Fruit fly (Drosophila melanogaster) whole organism, embryonic: Measurements from ENCODE around the gene LUBEL.

Experiments used
- ATbp ChIP-seq: fragments of 200-800 bp; sonication (Bioruptor generic); optimal IDR thresholded peaks from 2 replicates; lab custom pipeline; 2017; ENCODE audit warnings: missing biosample characterization, mild to moderate bottlenecking, missing genetic modification characterization, missing genetic modification reagents
- Blimp-1 ChIP-seq: fragments of 200-800 bp; sonication (Bioruptor generic); optimal IDR thresholded peaks from 3 replicates; lab custom pipeline; 2018; ENCODE audit warnings: missing biosample characterization, missing genetic modification characterization, mild to moderate bottlenecking, moderate library complexity, missing genetic modification reagents
- CG1024 ChIP-seq: fragments of 200-800 bp; sonication (Bioruptor generic); IDR thresholded peaks from 2 replicates; pipeline ENCODE4 v1.3.6; 2022; ENCODE audit warnings: missing biosample characterization, missing genetic modification characterization
- CG10431 ChIP-seq: fragments of 200-800 bp; sonication (Bioruptor generic); optimal IDR thresholded peaks from 3 replicates; lab custom pipeline; 2018; ENCODE audit warnings: missing biosample characterization, mild to moderate bottlenecking, missing genetic modification characterization
- CG10565 ChIP-seq: fragments of 200-800 bp; sonication (Bioruptor generic); optimal IDR thresholded peaks from 3 replicates; lab custom pipeline; 2016; ENCODE audit warnings: missing biosample characterization, mild to moderate bottlenecking, missing genetic modification characterization
- CG10979 ChIP-seq: fragments of 200-800 bp; sonication (Bioruptor generic); optimal IDR thresholded peaks from 2 replicates; lab custom pipeline; 2018; ENCODE audit warnings: missing biosample characterization, mild to moderate bottlenecking, missing genetic modification characterization, moderate library complexity
- CG11696 ChIP-seq: fragments of 200-800 bp; sonication (Bioruptor generic); IDR thresholded peaks from 2 replicates; pipeline ENCODE4 v1.3.6; 2022; ENCODE audit warnings: missing biosample characterization, missing genetic modification characterization
- CG1233 ChIP-seq: fragments of 200-800 bp; sonication (Bioruptor generic); optimal IDR thresholded peaks from 4 replicates; lab custom pipeline; 2018; ENCODE audit warnings: missing biosample characterization, mild to moderate bottlenecking, missing genetic modification characterization
- CG1529 ChIP-seq: fragments of 200-800 bp; sonication (Bioruptor generic); optimal IDR thresholded peaks from 3 replicates; lab custom pipeline; 2018; ENCODE audit warnings: missing biosample characterization, missing genetic modification characterization
- CG15601 ChIP-seq: fragments of 200-800 bp; sonication (Bioruptor generic); optimal IDR thresholded peaks from 3 replicates; lab custom pipeline; 2019; ENCODE audit warnings: missing biosample characterization, mild to moderate bottlenecking, missing genetic modification characterization, moderate library complexity
- CG1602 ChIP-seq: fragments of 200-800 bp; sonication (Bioruptor generic); optimal IDR thresholded peaks from 3 replicates; lab custom pipeline; 2016; ENCODE audit warnings: missing biosample characterization, missing genetic modification characterization
- CG1603 ChIP-seq: fragments of 200-800 bp; sonication (Bioruptor generic); optimal IDR thresholded peaks from 2 replicates; lab custom pipeline; 2019; ENCODE audit warnings: missing biosample characterization, mild to moderate bottlenecking, missing genetic modification characterization, moderate library complexity
- CG18476 ChIP-seq: fragments of 200-800 bp; sonication (Bioruptor generic); optimal IDR thresholded peaks from 2 replicates; lab custom pipeline; 2016; ENCODE audit warnings: missing biosample characterization, mild to moderate bottlenecking, missing genetic modification characterization
- CG2116 ChIP-seq: fragments of 200-800 bp; sonication (Bioruptor generic); optimal IDR thresholded peaks from 3 replicates; lab custom pipeline; 2018; ENCODE audit warnings: missing biosample characterization, mild to moderate bottlenecking, missing genetic modification characterization
- CG2712 ChIP-seq: fragments of 200-800 bp; optimal IDR thresholded peaks from 3 replicates; lab custom pipeline; 2019; ENCODE audit warnings: missing biosample characterization, mild to moderate bottlenecking, missing genetic modification characterization, moderate library complexity
- CG3407 ChIP-seq: fragments of 200-800 bp; sonication (Bioruptor generic); optimal IDR thresholded peaks from 2 replicates; lab custom pipeline; 2018; ENCODE audit warnings: missing biosample characterization, mild to moderate bottlenecking, missing genetic modification characterization
- CG3847 ChIP-seq: fragments of 200-800 bp; sonication (Bioruptor generic); IDR thresholded peaks from 2 replicates; pipeline ENCODE4 v1.3.6; 2022; ENCODE audit warnings: missing biosample characterization, missing genetic modification characterization
- CG43689 ChIP-seq: fragments of 200-800 bp; sonication (Bioruptor generic); IDR thresholded peaks from 2 replicates; pipeline ENCODE4 v1.3.6; 2022; ENCODE audit warnings: missing biosample characterization, missing genetic modification characterization
- CG4707 ChIP-seq: fragments of 200-800 bp; sonication (Bioruptor generic); optimal IDR thresholded peaks from 2 replicates; lab custom pipeline; 2018; ENCODE audit warnings: missing biosample characterization, mild to moderate bottlenecking, missing genetic modification characterization, moderate library complexity
- CG6813 ChIP-seq: fragments of 200-800 bp; sonication (Bioruptor generic); optimal IDR thresholded peaks from 2 replicates; lab custom pipeline; 2017; ENCODE audit warnings: missing biosample characterization, missing genetic modification characterization, mild to moderate bottlenecking, moderate library complexity, missing genetic modification reagents
- CG7987 ChIP-seq: fragments of 200-800 bp; sonication (Bioruptor generic); optimal IDR thresholded peaks from 2 replicates; lab custom pipeline; 2018; ENCODE audit warnings: missing biosample characterization, mild to moderate bottlenecking, missing genetic modification characterization, moderate library complexity
- CG8290 ChIP-seq, 3 experiments: fragments of 200-800 bp; sonication (Bioruptor generic); optimal IDR thresholded peaks; 2 replicates each; lab custom pipeline; 2016 to 2019; ENCODE audit warnings: missing biosample characterization in 3 of 3, missing genetic modification characterization in 3 of 3, mild to moderate bottlenecking in 2 of 3, moderate library complexity in 1 of 3
- Doc2 ChIP-seq: fragments of 200-800 bp; sonication (Bioruptor generic); IDR thresholded peaks from 2 replicates; pipeline ENCODE4 v1.3.6; 2022; ENCODE audit warnings: missing biosample characterization, missing genetic modification characterization
- Dp ChIP-seq: fragments of 200-800 bp; sonication (Bioruptor generic); optimal IDR thresholded peaks from 2 replicates; lab custom pipeline; 2018; ENCODE audit warnings: missing biosample characterization, mild to moderate bottlenecking, missing genetic modification characterization, moderate library complexity
- Hmx ChIP-seq: fragments of 200-800 bp; sonication (Bioruptor generic); optimal IDR thresholded peaks from 2 replicates; lab custom pipeline; 2016; ENCODE audit warnings: missing biosample characterization, missing genetic modification characterization
- Jarid2 ChIP-seq: fragments of 200-800 bp; sonication (Bioruptor generic); optimal IDR thresholded peaks from 3 replicates; lab custom pipeline; 2017; ENCODE audit warnings: mild to moderate bottlenecking, missing biosample characterization, missing genetic modification reagents, missing genetic modification characterization
- Max ChIP-seq: fragments of 200-800 bp; sonication (Bioruptor generic); optimal IDR thresholded peaks from 2 replicates; lab custom pipeline; 2016; ENCODE audit warnings: missing biosample characterization, mild to moderate bottlenecking, missing genetic modification characterization
- Med ChIP-seq: fragments of 200-800 bp; sonication (Bioruptor generic); peaks from one replicate; lab custom pipeline; 2016; ENCODE audit warnings: missing biosample characterization, missing genetic modification characterization, mild to moderate bottlenecking, inconsistent platforms, moderate library complexity
- PHDP ChIP-seq: fragments of 200-800 bp; sonication (Bioruptor generic); optimal IDR thresholded peaks from 3 replicates; lab custom pipeline; 2018; ENCODE audit warnings: missing biosample characterization, mild to moderate bottlenecking, missing genetic modification characterization, moderate library complexity
- Xrp1 ChIP-seq: fragments of 200-800 bp; sonication (Bioruptor generic); IDR thresholded peaks from 2 replicates; pipeline ENCODE4 v1.3.6; 2022; ENCODE audit warnings: missing biosample characterization, missing genetic modification characterization
- aop ChIP-seq: fragments of 200-800 bp; sonication (Bioruptor generic); IDR thresholded peaks from 2 replicates; pipeline ENCODE4 v1.3.6; 2022; ENCODE audit warnings: missing biosample characterization, missing genetic modification characterization
- bsh ChIP-seq, 2 experiments: fragments of 200-800 bp; sonication (Bioruptor generic); optimal IDR thresholded peaks; 2 replicates each; lab custom pipeline; 2017 to 2018; ENCODE audit warnings: mild to moderate bottlenecking in 2 of 2, missing biosample characterization in 2 of 2, missing genetic modification characterization in 2 of 2, moderate library complexity in 1 of 2
- chif ChIP-seq, 2 experiments: fragments of 200-800 bp; sonication (Bioruptor generic); optimal IDR thresholded peaks; 3 replicates each; lab custom pipeline; 2016; ENCODE audit warnings: missing biosample characterization in 2 of 2, missing genetic modification characterization in 2 of 2
- cwo ChIP-seq: fragments of 200-800 bp; sonication (Bioruptor generic); optimal IDR thresholded peaks from 3 replicates; lab custom pipeline; 2017; ENCODE audit warnings: missing biosample characterization, missing genetic modification characterization, mild to moderate bottlenecking, moderate library complexity, missing genetic modification reagents
- dimm ChIP-seq: fragments of 200-800 bp; sonication (Bioruptor generic); IDR thresholded peaks from 2 replicates; pipeline ENCODE4 v1.3.6; 2022; ENCODE audit warnings: missing biosample characterization, missing genetic modification characterization
- dmrt11E ChIP-seq: fragments of 200-800 bp; sonication (Bioruptor generic); optimal IDR thresholded peaks from 3 replicates; lab custom pipeline; 2018; ENCODE audit warnings: missing biosample characterization, mild to moderate bottlenecking, missing genetic modification characterization, moderate library complexity
- fd102C ChIP-seq: fragments of 200-800 bp; sonication (Bioruptor generic); optimal IDR thresholded peaks from 2 replicates; lab custom pipeline; 2018; ENCODE audit warnings: missing biosample characterization, mild to moderate bottlenecking, missing genetic modification characterization, moderate library complexity
- grn ChIP-seq: fragments of 200-800 bp; sonication (Bioruptor generic); optimal IDR thresholded peaks from 3 replicates; lab custom pipeline; 2017; ENCODE audit warnings: missing biosample characterization, missing genetic modification characterization
- nom ChIP-seq: fragments of 200-800 bp; sonication (Bioruptor generic); optimal IDR thresholded peaks from 2 replicates; lab custom pipeline; 2017; ENCODE audit warnings: missing biosample characterization, missing genetic modification characterization, mild to moderate bottlenecking, moderate library complexity, missing genetic modification reagents
- onecut ChIP-seq: fragments of 200-800 bp; sonication (Bioruptor generic); IDR thresholded peaks from 2 replicates; pipeline ENCODE4 v1.3.6; 2022; ENCODE audit warnings: missing biosample characterization, missing genetic modification characterization
- ranshi ChIP-seq: fragments of 200-800 bp; sonication (Bioruptor generic); IDR thresholded peaks from 2 replicates; pipeline ENCODE4 v1.3.6; 2022; ENCODE audit warnings: missing biosample characterization, missing genetic modification characterization
- row ChIP-seq: fragments of 200-800 bp; sonication (Bioruptor generic); IDR thresholded peaks from 3 replicates; pipeline ENCODE4 v1.3.6; 2022; ENCODE audit warnings: missing biosample characterization, missing genetic modification characterization
- sens ChIP-seq: fragments of 200-800 bp; sonication (Bioruptor generic); peaks from one replicate; lab custom pipeline; 2016; ENCODE audit warnings: missing biosample characterization, missing genetic modification characterization
- tll ChIP-seq, 2 experiments: fragments of 200-800 bp in 1 of 2; fragments of >200 bp in 1 of 2; sonication (Bioruptor generic) in 1 of 2; optimal IDR thresholded peaks; 2 replicates each; lab custom pipeline; 2017 to 2019; ENCODE audit warnings: missing biosample characterization in 2 of 2, missing genetic modification characterization in 2 of 2, mild to moderate bottlenecking in 1 of 2, moderate library complexity in 1 of 2
- tx ChIP-seq: fragments of 200-800 bp; sonication (Bioruptor generic); optimal IDR thresholded peaks from 2 replicates; lab custom pipeline; 2016; ENCODE audit warnings: missing biosample characterization, missing genetic modification characterization
- usp ChIP-seq: fragments of >200 bp; optimal IDR thresholded peaks from 2 replicates; lab custom pipeline; 2017; ENCODE audit warnings: missing biosample characterization, missing genetic modification characterization

Gene LUBEL

DNA sequence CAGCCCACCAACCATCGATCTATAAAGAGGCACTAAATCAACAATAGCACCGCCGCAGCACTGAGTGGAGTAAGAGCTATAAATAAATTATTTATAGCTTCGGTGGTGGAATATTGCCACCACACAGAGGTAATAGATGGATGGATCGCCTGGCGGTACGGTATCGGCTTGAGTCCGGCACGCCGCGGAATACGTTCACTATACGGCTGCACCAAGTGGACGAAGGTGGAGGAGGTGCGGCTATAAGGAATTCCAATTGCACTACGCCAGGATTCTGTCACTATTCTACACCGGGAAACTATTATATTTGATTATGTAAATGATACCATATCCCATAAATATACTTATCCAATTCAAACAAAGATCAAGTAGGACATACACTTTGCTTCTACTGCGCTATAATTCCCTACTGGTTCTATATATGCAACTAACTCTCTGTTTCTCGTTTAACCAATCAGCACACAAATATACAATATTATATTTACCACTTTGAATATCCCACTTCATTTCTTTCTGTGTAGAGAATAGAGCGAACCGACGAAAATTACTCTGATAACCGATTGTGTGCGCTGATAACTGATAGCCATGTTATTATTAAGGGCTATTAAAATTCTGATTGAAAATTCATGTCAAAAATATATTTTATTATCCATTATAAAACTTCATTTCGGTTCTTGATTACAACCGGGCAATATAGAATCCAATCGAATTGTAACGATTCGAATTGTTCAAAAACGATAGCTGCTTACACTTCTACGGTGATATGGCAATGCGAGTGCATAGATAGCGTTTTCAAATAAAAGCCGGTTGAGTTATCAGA lies 46.9 kb upstream of the LUBEL start (continued):
- peak; percentile 23 for TF ChIP-seq CG18476 (GFP tag; lab: Kevin White, UChicago)
- no peak for TF ChIP-seq dimm (GFP tag; lab: Robert Waterston, UW)
- no peak for TF ChIP-seq Doc2 (GFP tag; lab: Robert Waterston, UW)
- peak; percentile 10 for TF ChIP-seq tx (GFP tag; lab: Kevin White, UChicago)
- TF ChIP-seq onecut (GFP tag; lab: Robert Waterston, UW), result no peak
- TF ChIP-seq CG1024 (GFP tag; lab: Robert Waterston, UW), result no peak
- peak; percentile 68 for TF ChIP-seq row (GFP tag; lab: Robert Waterston, UW)
- TF ChIP-seq CG6813, result no peak
- no peak for TF ChIP-seq aop
- TF ChIP-seq PHDP (tag; lab: Kevin White, UChicago), result peak; percentile 22
- TF ChIP-seq grn (GFP tag; lab: Kevin White, UChicago), result peak; percentile 26
- TF ChIP-seq CG1233 (GFP tag; lab: Kevin White, UChicago), result peak; percentile 12
- TF ChIP-seq ranshi (GFP tag; lab: Robert Waterston, UW), result no peak
- peak; percentile 9 for TF ChIP-seq CG10431 (GFP tag; lab: Kevin White, UChicago)
- TF ChIP-seq Max (GFP tag; lab: Kevin White, UChicago), result no peak
- no peak for TF ChIP-seq Hmx (GFP tag; lab: Kevin White, UChicago)
- no peak for TF ChIP-seq usp (GFP tag; lab: Kevin White, UChicago)
- TF ChIP-seq CG3847 (GFP tag; lab: Robert Waterston, UW), result 0 out of 2 replicates have a peak, but pooled peaks have one; percentile 15

DNA sequence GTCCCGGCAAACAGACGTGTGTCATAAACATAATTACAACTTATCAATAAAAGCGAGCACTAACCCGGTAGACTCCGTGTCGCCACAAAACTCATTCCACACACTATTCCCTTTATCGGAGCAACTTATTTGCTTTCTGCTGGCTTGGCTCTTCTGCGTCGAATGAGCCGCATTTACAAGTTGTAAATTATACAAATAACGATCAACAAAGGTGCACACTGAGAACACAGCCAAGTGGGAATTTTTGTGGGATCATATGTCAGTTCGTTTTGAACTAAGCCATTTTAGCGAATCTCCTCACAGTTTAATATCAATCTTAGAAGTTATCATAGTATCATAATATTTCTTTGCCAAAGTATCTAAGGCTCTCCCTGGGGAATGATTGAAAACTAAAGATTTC lies 45.8 kb upstream of the LUBEL start:
- TF ChIP-seq CG1529 (GFP tag; lab: Kevin White, UChicago), result peak; percentile 24
- TF ChIP-seq CG7987 (GFP tag; lab: Kevin White, UChicago), result peak; percentile 16
- peak; percentile 15 for TF ChIP-seq CG10431 (GFP tag; lab: Kevin White, UChicago)
- TF ChIP-seq dmrt11E, result peak; percentile 47
- no peak for TF ChIP-seq CG1602 (GFP tag; lab: Kevin White, UChicago)
- TF ChIP-seq ATbp (GFP tag; lab: Kevin White, UChicago), result peak; percentile 13
- TF ChIP-seq CG1603, result peak; percentile 41
- TF ChIP-seq CG8290 (GFP tag; optimal IDR thresholded peaks at IDR 0.05; lab: Kevin White, UChicago), result no peak
- peak in 1 of 2 experiments; percentile 10 for TF ChIP-seq CG8290 (tag; optimal IDR thresholded peaks at IDR 0.05; lab: Kevin White, UChicago)
- TF ChIP-seq CG10565 (GFP tag; lab: Kevin White, UChicago), result no peak
- TF ChIP-seq CG11696, result no peak
- TF ChIP-seq CG10979 (tag; lab: Kevin White, UChicago), result peak; percentile 22
- no peak for TF ChIP-seq Jarid2 (GFP tag; lab: Kevin White, UChicago)
- peak; percentile 31 for TF ChIP-seq CG3407 (GFP tag; lab: Kevin White, UChicago)
- TF ChIP-seq Blimp-1 (GFP tag; lab: Kevin White, UChicago), result peak; percentile 12
- peak; percentile 26 for TF ChIP-seq CG15601 (tag; lab: Kevin White, UChicago)
- TF ChIP-seq Med (GFP tag; lab: Kevin White, UChicago), result peak; percentile 66
- TF ChIP-seq CG1233 (GFP tag; lab: Kevin White, UChicago), result peak; percentile 4
- TF ChIP-seq Xrp1 (GFP tag; lab: Robert Waterston, UW), result peak; percentile 46
- peak; percentile 7 for TF ChIP-seq CG2712 (tag; lab: Kevin White, UChicago)
- TF ChIP-seq cwo (GFP tag; lab: Kevin White, UChicago), result no peak
- peak in 1 of 2 experiments; percentile 46 for TF ChIP-seq tll (GFP tag; optimal IDR thresholded peaks at IDR 0.05; lab: Kevin White, UChicago)
- no peak for TF ChIP-seq CG43689 (GFP tag; lab: Robert Waterston, UW)
- TF ChIP-seq nom (GFP tag; lab: Kevin White, UChicago), result no peak
- peak; percentile 77 for TF ChIP-seq sens
- TF ChIP-seq bsh (GFP tag; optimal IDR thresholded peaks at IDR 0.05; lab: Kevin White, UChicago), result peak in 1 of 2 experiments; percentile 32
- peak; percentile 44 for TF ChIP-seq fd102C (GFP tag; lab: Kevin White, UChicago)
- TF ChIP-seq chif (GFP tag; optimal IDR thresholded peaks at IDR 0.05; lab: Kevin White, UChicago), result peak in 1 of 2 experiments; percentile 5
- TF ChIP-seq CG4707 (GFP tag; lab: Kevin White, UChicago), result peak; percentile 44
- no peak for TF ChIP-seq CG2116 (GFP tag; lab: Kevin White, UChicago)
- no peak for TF ChIP-seq Dp (GFP tag; lab: Kevin White, UChicago)
